Worm (Caenorhabditis elegans) whole organism, early embryonic: ENCODE data around the gene tab-1.

Experiments
- B0310.2 ChIP-seq: sonication (generic microtip); optimal IDR thresholded peaks from 2 replicates; lab custom pipeline; 2016; ENCODE audit warnings: mild to moderate bottlenecking, missing genetic modification characterization, missing compliant biosample characterization
- F13C5.2 ChIP-seq: sonication (generic microtip); optimal IDR thresholded peaks from 2 replicates; lab custom pipeline; 2017; ENCODE audit warnings: mild to moderate bottlenecking, missing genetic modification characterization, inconsistent platforms, missing compliant biosample characterization
- aly-1 ChIP-seq: sonication (generic microtip); optimal IDR thresholded peaks from 2 replicates; lab custom pipeline; 2016; ENCODE audit warnings: missing genetic modification characterization, missing compliant biosample characterization
- ama-1 ChIP-seq: fragments of 150-350 bp; optimal IDR thresholded peaks from 2 replicates; lab custom pipeline; 2014
- ceh-13 ChIP-seq: fragments of 200-800 bp; sonication (Bioruptor generic); optimal IDR thresholded peaks from 2 replicates; lab custom pipeline; 2018; ENCODE audit warnings: mild to moderate bottlenecking, missing genetic modification characterization, missing compliant biosample characterization
- ceh-36 ChIP-seq: sonication (generic microtip); optimal IDR thresholded peaks from 2 replicates; lab custom pipeline; 2016; ENCODE audit warnings: missing genetic modification characterization, inconsistent platforms, missing compliant biosample characterization
- ets-7 ChIP-seq: sonication (generic microtip); optimal IDR thresholded peaks from 2 replicates; lab custom pipeline; 2016; ENCODE audit warnings: missing genotype, missing genetic modification characterization, missing compliant biosample characterization
- flt-1 ChIP-seq: fragments of 200-800 bp; sonication (Bioruptor generic); IDR thresholded peaks from 2 replicates; pipeline ENCODE4 v1.3.6; 2022; ENCODE audit warnings: missing genetic modification characterization, missing compliant biosample characterization
- hmbx-1 ChIP-seq: sonication (generic microtip); optimal IDR thresholded peaks from 2 replicates; lab custom pipeline; 2016; ENCODE audit warnings: mild to moderate bottlenecking, missing genetic modification characterization, missing compliant biosample characterization
- hmg-4 ChIP-seq: fragments of 200-800 bp; sonication (Bioruptor generic); optimal IDR thresholded peaks from 2 replicates; lab custom pipeline; 2018; ENCODE audit warnings: mild to moderate bottlenecking, missing genetic modification characterization, missing compliant biosample characterization
- hnd-1 ChIP-seq: sonication (generic microtip); optimal IDR thresholded peaks from 2 replicates; lab custom pipeline; 2016; ENCODE audit warnings: missing genetic modification characterization, missing compliant biosample characterization
- pes-1 ChIP-seq: fragments of 200-800 bp; sonication (Bioruptor generic); IDR thresholded peaks from 2 replicates; pipeline ENCODE4 v1.3.6; 2022; ENCODE audit warnings: missing genetic modification reagents, missing genetic modification characterization, missing compliant biosample characterization
- scrt-1 ChIP-seq: fragments of 200-800 bp; sonication (Bioruptor generic); IDR thresholded peaks from 2 replicates; pipeline ENCODE4 v1.3.6; 2022; ENCODE audit warnings: missing genetic modification characterization, missing compliant biosample characterization
- sea-1 ChIP-seq: fragments of 200-800 bp; sonication (Bioruptor generic); conservative IDR thresholded peaks from 2 replicates; pipeline ENCODE4 v1.3.6; 2022; ENCODE audit warnings: missing genetic modification characterization, missing compliant biosample characterization
- tbx-11 ChIP-seq: fragments of 200-800 bp; sonication (Bioruptor generic); IDR thresholded peaks from 2 replicates; pipeline ENCODE4 v1.3.6; 2022; ENCODE audit warnings: missing genetic modification characterization, missing compliant biosample characterization
- tbx-37 ChIP-seq: fragments of 200-800 bp; sonication (Bioruptor generic); conservative IDR thresholded peaks from 2 replicates; pipeline ENCODE4 v1.3.6; 2022; ENCODE audit warnings: missing genetic modification reagents, missing genetic modification characterization, missing compliant biosample characterization
- tra-4 ChIP-seq: sonication (generic microtip); optimal IDR thresholded peaks from 2 replicates; lab custom pipeline; 2017; ENCODE audit warnings: missing genetic modification characterization, missing compliant biosample characterization

Gene tab-1

DNA sequence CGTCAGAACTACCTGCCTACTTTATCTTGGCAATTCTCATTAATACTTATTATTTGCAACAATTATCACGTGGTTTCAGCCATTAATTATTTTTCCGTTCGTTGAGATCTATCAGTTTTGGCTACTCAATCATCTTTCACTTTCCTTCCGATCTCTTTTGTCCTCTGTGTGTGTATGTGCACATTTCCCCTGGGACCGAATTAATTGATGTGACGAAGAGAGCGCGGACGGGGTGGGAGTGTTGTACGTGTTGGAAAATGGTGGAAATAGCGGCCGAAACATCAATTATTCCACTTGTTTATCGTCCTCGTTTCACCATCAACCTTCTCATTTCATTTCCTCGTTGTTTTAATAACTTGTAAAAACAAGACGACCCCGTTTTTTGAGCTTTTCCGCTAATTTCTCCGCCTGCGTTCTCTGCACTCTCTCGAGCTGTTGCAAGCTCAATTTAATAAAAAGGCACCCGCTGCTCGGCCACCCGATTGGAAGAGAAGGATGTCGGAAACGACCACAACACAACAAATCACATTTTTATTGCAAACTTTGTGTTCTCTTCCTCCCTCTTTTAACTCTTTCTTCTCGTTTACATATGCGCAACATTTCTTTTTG lies 35.2 kb downstream of the tab-1 start:
- no peak for TF ChIP-seq flt-1 (GFP tag; lab: Robert Waterston, UW)
- no peak for TF ChIP-seq hmbx-1
- TF ChIP-seq ceh-36 (tag; lab: Kevin White, UChicago): no peak
- no peak for TF ChIP-seq ets-7 (tag; lab: Kevin White, UChicago)
- TF ChIP-seq tbx-11 (GFP tag; lab: Robert Waterston, UW): no peak
- TF ChIP-seq ama-1 (lab: Kevin White, UChicago): no peak
- no peak for TF ChIP-seq scrt-1 (GFP tag; lab: Robert Waterston, UW)
- TF ChIP-seq tra-4: no peak
- peak; percentile 19 for TF ChIP-seq hmg-4 (GFP tag; lab: Kevin White, UChicago)

DNA sequence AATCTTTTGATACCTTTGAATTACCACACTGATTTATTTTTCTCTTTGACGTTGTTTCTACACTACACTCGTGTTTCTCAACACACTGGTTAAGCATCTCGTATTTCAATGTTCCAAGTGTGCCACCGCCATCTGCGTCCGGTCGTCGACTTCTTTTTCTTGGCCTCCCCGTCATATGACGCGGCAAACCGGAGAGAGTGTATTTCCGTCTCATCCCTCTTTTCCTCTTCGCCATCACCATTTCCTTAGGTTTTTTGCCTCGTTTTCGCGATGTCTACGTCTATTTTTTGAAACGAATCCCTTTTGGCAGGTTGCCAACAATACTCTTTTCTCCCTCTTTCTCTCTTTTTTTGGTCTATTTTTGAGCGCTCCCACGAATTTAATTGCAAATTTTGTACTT lies 35.9 kb downstream of the tab-1 start:
- TF ChIP-seq hmg-4 (GFP tag; lab: Kevin White, UChicago) (no peak), flt-1 (GFP tag; lab: Robert Waterston, UW) (no peak), ceh-36 (tag; lab: Kevin White, UChicago) (peak; percentile 40), sea-1 (GFP tag; lab: Robert Waterston, UW) (no peak), scrt-1 (GFP tag; lab: Robert Waterston, UW) (no peak), ceh-13 (GFP tag; lab: Kevin White, UChicago) (no peak), hnd-1 (tag; lab: Kevin White, UChicago) (no peak), B0310.2 (tag; lab: Kevin White, UChicago) (no peak)

DNA sequence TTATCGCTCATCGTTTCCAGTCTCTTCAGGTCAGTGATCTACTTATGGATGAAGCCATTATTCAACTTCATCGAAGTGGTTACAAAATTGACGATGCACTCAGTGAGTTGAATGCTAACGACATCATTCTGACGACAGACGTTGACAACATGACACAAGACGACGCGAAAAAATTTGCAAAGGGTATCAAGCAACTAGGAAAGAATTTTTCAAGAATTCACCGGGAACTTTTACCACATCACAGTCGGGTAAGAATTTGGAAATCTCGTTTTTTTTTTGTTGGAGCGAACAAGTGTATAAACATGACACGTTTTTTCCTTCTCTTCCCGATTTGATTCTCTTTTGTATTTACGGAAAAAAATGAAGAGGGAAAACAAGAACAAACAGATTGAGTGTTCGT lies 37.5 kb downstream of the tab-1 start:
- TF ChIP-seq hmbx-1 (no peak), aly-1 (tag; lab: Kevin White, UChicago) (no peak), scrt-1 (GFP tag; lab: Robert Waterston, UW) (no peak), ets-7 (tag; lab: Kevin White, UChicago) (no peak), hnd-1 (tag; lab: Kevin White, UChicago) (no peak), ceh-36 (tag; lab: Kevin White, UChicago) (no peak), ama-1 (lab: Kevin White, UChicago) (no peak), ceh-13 (GFP tag; lab: Kevin White, UChicago) (no peak), tra-4 (no peak), flt-1 (GFP tag; lab: Robert Waterston, UW) (no peak), hmg-4 (GFP tag; lab: Kevin White, UChicago) (no peak), tbx-37 (no peak), tbx-11 (GFP tag; lab: Robert Waterston, UW) (no peak), F13C5.2 (tag; lab: Kevin White, UChicago) (no peak), pes-1 (GFP tag; lab: Robert Waterston, UW) (no peak), B0310.2 (tag; lab: Kevin White, UChicago) (no peak), sea-1 (GFP tag; lab: Robert Waterston, UW) (no peak)

DNA sequence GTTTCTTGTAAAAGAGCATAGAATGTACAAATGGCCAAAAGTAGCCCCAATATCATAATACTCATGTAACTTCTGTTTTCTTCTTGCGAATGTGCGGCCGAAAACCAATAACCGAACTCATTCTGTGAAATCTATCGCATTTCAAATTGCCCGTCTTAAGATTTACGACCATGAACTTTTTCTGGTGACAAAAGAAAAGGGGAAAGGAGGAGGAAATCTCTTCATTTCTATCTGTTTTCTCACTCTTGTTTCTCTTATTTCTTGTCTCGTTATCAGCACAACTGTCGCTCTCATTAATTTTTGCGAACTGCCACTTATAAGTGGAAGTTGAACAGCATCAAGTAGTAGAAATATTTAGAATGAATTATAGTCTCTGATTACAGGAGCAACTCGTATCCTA lies 38.0 kb downstream of the tab-1 start:
- no peak for TF ChIP-seq ets-7 (tag; lab: Kevin White, UChicago)
- no peak for TF ChIP-seq aly-1 (tag; lab: Kevin White, UChicago)
- TF ChIP-seq flt-1 (GFP tag; lab: Robert Waterston, UW): no peak
- no peak for TF ChIP-seq F13C5.2 (tag; lab: Kevin White, UChicago)
- no peak for TF ChIP-seq sea-1 (GFP tag; lab: Robert Waterston, UW)
- TF ChIP-seq tbx-37: no peak
- TF ChIP-seq tbx-11 (GFP tag; lab: Robert Waterston, UW): no peak
- no peak for TF ChIP-seq B0310.2 (tag; lab: Kevin White, UChicago)
- TF ChIP-seq hmg-4 (GFP tag; lab: Kevin White, UChicago): no peak
- no peak for TF ChIP-seq tra-4
- TF ChIP-seq scrt-1 (GFP tag; lab: Robert Waterston, UW): no peak
- TF ChIP-seq hmbx-1: no peak

DNA sequence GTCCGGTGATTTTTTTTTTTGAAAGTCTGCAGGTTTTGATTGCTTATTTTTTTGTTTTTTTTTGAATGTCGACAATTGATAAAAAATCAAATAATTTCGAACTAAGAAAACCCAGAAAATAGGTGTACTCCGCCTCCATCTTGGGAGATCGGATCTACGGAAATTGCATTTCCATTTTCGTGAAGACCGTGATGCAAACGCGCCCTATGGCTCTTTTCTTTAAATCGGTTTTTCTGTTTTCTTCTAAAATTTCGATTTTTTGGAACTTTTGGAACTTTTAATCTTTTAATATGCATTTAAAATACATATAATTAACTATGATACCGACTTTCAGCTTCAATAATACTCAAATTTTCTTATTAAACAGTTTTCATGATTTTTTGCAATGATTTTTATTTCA lies 38.9 kb downstream of the tab-1 start:
- TF ChIP-seq ceh-13 (GFP tag; lab: Kevin White, UChicago) (no peak), ceh-36 (tag; lab: Kevin White, UChicago) (peak; percentile 6)

DNA sequence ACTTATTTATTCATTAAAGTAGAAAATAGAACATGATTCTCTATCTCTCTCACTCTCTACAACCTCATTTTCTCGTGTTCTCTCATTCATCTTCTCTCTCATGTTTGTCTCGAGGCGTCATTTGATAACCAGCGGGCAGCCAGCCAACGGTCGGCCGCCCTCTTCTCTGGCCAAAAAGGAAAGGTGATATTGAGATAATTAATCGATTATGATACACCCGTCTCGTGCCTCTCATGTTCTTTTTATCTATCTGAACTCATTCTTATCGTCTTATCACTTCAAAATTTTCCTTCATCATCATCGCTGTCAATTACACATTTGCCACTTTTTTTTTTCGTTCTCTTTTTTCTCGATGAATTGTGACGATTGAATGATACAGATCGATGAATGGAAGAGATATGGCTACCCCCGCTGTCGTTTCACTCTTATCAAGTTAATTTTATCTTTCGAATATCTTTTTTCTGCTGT lies 39.6 kb downstream of the tab-1 start:
- peak; percentile 14 for TF ChIP-seq hmg-4 (GFP tag; lab: Kevin White, UChicago)
- no peak for TF ChIP-seq ets-7 (tag; lab: Kevin White, UChicago)

DNA sequence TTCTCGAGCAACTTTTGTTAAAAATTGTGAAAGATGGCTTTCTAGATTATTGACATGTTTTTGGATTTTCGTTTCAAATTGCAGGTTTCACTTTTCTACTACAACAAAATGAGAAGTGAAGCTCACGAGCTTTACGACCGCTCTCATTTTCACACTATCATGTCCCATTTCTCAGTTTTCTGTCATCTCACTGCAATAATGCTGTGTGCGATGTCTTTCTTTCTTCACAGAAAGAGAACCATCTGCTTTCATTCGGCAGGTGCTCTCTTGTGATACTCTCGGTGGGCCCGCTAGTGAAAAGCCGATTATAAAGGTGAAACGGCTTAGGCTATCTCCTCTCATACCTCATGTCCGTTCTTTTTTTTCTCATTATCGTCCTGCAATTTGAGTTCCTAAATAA lies 40.1 kb downstream of the tab-1 start:
- TF ChIP-seq tbx-37 (no peak), ama-1 (lab: Kevin White, UChicago) (peak; percentile 30)

DNA sequence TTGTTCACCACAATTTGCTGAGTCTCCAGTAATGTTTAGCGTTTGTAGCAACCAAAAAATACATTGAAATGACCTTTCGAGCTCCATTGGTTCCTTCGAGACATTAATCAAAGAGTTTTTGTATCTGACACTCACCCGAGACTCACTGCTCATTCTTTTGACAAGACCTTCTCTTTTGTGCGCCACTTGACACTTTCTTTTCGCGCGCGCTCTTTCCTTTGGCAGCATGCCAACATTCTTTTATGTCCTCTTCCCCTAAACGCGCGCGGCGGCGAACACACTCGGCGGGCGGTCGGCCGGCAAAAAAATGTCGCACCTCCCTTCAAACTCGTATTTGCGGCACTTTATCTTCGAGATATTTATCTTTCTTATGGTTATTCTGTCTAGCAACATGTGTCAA lies 40.6 kb downstream of the tab-1 start:
- TF ChIP-seq pes-1 (GFP tag; lab: Robert Waterston, UW) (peak; percentile 56; the same call in 1 of the 2 replicates), ets-7 (tag; lab: Kevin White, UChicago) (no peak), hmbx-1 (no peak), B0310.2 (tag; lab: Kevin White, UChicago) (peak; percentile 17), hnd-1 (tag; lab: Kevin White, UChicago) (no peak)
